Worm (Caenorhabditis elegans): ENCODE data around the gene F13H8.1.

F13H8.1 gene

ce11 chrII:6250782-6251461 is 32.3 kb upstream of the F13H8.1 start, which contains the start of gene phb-2 (continued):
- peak; percentile 84 for TF ChIP-seq mep-1 (tag; optimal IDR thresholded peaks at IDR 0.05)
- TF ChIP-seq egl-27 (tag; optimal IDR thresholded peaks at IDR 0.05), result no peak
- TF ChIP-seq nhr-19 (GFP tag; conservative IDR thresholded peaks at IDR 0.05), result peak; percentile 79
- TF ChIP-seq unc-86 (tag; optimal IDR thresholded peaks at IDR 0.05), result peak; percentile 63
- no peak for TF ChIP-seq nhr-28 (tag; optimal IDR thresholded peaks at IDR 0.05)
- no peak for TF ChIP-seq ceh-63 (GFP tag; optimal IDR thresholded peaks at IDR 0.05)
- TF ChIP-seq ceh-88 (GFP tag; IDR thresholded peaks at IDR 0.05), result 0 out of 2 replicates have a peak, but pooled peaks have one; percentile 46
- no peak for TF ChIP-seq aha-1 (tag; optimal IDR thresholded peaks at IDR 0.05)
- no peak for TF ChIP-seq nhr-12 (tag; optimal IDR thresholded peaks at IDR 0.05)
- TF ChIP-seq grh-1 (GFP tag; IDR thresholded peaks at IDR 0.05), result peak; percentile 59
- TF ChIP-seq nhr-20 (tag; optimal IDR thresholded peaks at IDR 0.05), result peak; percentile 79
- TF ChIP-seq ceh-8 (GFP tag; optimal IDR thresholded peaks at IDR 0.05), result no peak
- peak in 1 of 2 experiments; percentile 78 for TF ChIP-seq mdl-1 (tag; optimal IDR thresholded peaks at IDR 0.05)
- peak; percentile 87 for TF ChIP-seq snu-23 (GFP tag; optimal IDR thresholded peaks at IDR 0.05)
- peak; percentile 82 for TF ChIP-seq nhr-47 (tag; optimal IDR thresholded peaks at IDR 0.05)
- TF ChIP-seq hlh-17 (GFP tag; optimal IDR thresholded peaks at IDR 0.05; ENCODE audit: borderline replicate concordance), result no peak
- peak; percentile 3 for TF ChIP-seq sox-4 (tag; optimal IDR thresholded peaks at IDR 0.05)
- TF ChIP-seq lir-3 (tag; optimal IDR thresholded peaks at IDR 0.05; ENCODE audit: poor library complexity), result peak; percentile 67
- peak; percentile 88 for TF ChIP-seq nhr-71 (tag; optimal IDR thresholded peaks at IDR 0.05)
- TF ChIP-seq zip-4 (GFP tag; optimal IDR thresholded peaks at IDR 0.05), result no peak
- peak; percentile 63 for TF ChIP-seq fos-1 (tag; optimal IDR thresholded peaks at IDR 0.05)
- peak; percentile 98 to 100 for TF ChIP-seq lin-35 (GFP tag; optimal IDR thresholded peaks at IDR 0.05)
- TF ChIP-seq ama-1 (optimal IDR thresholded peaks at IDR 0.05), result peak; percentile 6
- TF ChIP-seq unc-98 (GFP tag; IDR thresholded peaks at IDR 0.05), result no peak
- TF ChIP-seq nhr-237 (tag; optimal IDR thresholded peaks at IDR 0.05), result no peak
- TF ChIP-seq Y116A8C.19 (tag; optimal IDR thresholded peaks at IDR 0.05; ENCODE audit: borderline replicate concordance), result no peak
- TF ChIP-seq vab-15 (tag; optimal IDR thresholded peaks at IDR 0.05), result peak; percentile 16
- TF ChIP-seq ztf-11 (tag; optimal IDR thresholded peaks at IDR 0.05), result no peak
- TF ChIP-seq tlp-1 (tag; optimal IDR thresholded peaks at IDR 0.05), result no peak
- no peak for TF ChIP-seq nhr-84 (tag; optimal IDR thresholded peaks at IDR 0.05)
- TF ChIP-seq unc-130 (tag; optimal IDR thresholded peaks at IDR 0.05), result peak; percentile 82
- TF ChIP-seq lin-15B (tag; optimal IDR thresholded peaks at IDR 0.05), result peak; percentile 72
- TF ChIP-seq pax-3 (tag; optimal IDR thresholded peaks at IDR 0.05), result no peak
- peak; percentile 17 for TF ChIP-seq C04F5.9 (tag; optimal IDR thresholded peaks at IDR 0.05)
- TF ChIP-seq fkh-10 (GFP tag; optimal IDR thresholded peaks at IDR 0.05), result peak; percentile 7
- TF ChIP-seq ets-5 (GFP tag; IDR thresholded peaks at IDR 0.05), result no peak
- TF ChIP-seq mab-9 (GFP tag; IDR thresholded peaks at IDR 0.05), result peak; percentile 11; the same call in 1 of the 2 replicates
- TF ChIP-seq efl-3 (GFP tag; optimal IDR thresholded peaks at IDR 0.05), result no peak
- TF ChIP-seq ztf-4 (tag; optimal IDR thresholded peaks at IDR 0.05), result peak; percentile 44
- TF ChIP-seq pag-3 (tag; optimal IDR thresholded peaks at IDR 0.05; ENCODE audit: borderline replicate concordance, insufficient read depth), result no peak
- TF ChIP-seq fkh-8 (tag; optimal IDR thresholded peaks at IDR 0.05), result peak; percentile 64
- TF ChIP-seq lin-39 (tag; optimal IDR thresholded peaks at IDR 0.05), result no peak
- peak; percentile 80 for TF ChIP-seq tbx-2 (tag; optimal IDR thresholded peaks at IDR 0.05)
- TF ChIP-seq C16A3.4 (tag; optimal IDR thresholded peaks at IDR 0.05), result peak; percentile 79
- peak; percentile 49 for TF ChIP-seq irx-1 (tag; optimal IDR thresholded peaks at IDR 0.05)
- peak; percentile 46 for TF ChIP-seq nhr-11 (tag; optimal IDR thresholded peaks at IDR 0.05)
- no peak for TF ChIP-seq egl-13 (tag; optimal IDR thresholded peaks at IDR 0.05)
- TF ChIP-seq alr-1 (tag; optimal IDR thresholded peaks at IDR 0.05; ENCODE audit: borderline replicate concordance), result no peak
- TF ChIP-seq xbp-1 (tag; optimal IDR thresholded peaks at IDR 0.05), result peak; percentile 74
- TF ChIP-seq fkh-4 (tag; optimal IDR thresholded peaks at IDR 0.05; ENCODE audit: borderline replicate concordance), result no peak
- TF ChIP-seq elt-3 (tag; optimal IDR thresholded peaks at IDR 0.05), result peak in 2 of 6 experiments; percentile 59 to 73

All from whole organism, L1 larva.